Fruit fly (Drosophila melanogaster): ENCODE results near the gene Dpm1.

Gene Dpm1

DNA sequence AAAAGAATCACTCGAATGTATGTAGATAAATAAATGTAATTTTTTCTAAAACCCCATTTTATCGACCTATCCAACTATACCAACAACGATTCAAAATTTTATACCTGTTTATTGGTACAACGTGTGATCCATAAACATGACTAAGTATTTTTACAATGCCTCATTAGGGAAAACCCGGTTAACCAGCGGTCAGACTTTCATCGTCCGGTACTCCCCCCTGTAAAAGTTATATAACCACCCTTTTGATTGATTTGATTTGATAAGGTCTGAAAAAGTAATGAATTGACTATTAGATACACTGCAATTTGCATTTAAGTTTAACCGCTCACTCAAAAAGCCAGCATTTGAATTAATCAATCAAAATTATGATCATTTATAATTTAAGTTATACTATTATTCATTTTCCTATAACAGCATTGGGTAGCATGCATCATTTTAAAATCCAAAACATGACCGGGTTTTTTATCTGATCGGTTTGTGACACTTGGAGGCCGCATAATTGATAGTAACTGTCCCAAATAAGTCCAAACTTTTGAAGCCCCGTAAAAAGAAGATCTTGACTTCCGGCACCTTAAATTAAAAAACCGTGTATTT lies 41.2 kb upstream of the Dpm1 start:
- TF ChIP-seq GATAd (GFP tag; optimal IDR thresholded peaks at IDR 0.05) (no peak), fru (GFP tag; optimal IDR thresholded peaks at IDR 0.05) (no peak), dmrt93B (GFP tag; optimal IDR thresholded peaks at IDR 0.05) (no peak), lola (GFP tag; optimal IDR thresholded peaks at IDR 0.05) (no peak), Rel (GFP tag; optimal IDR thresholded peaks at IDR 0.05) (no peak), Rel (tag; optimal IDR thresholded peaks at IDR 0.05) (peak; percentile 86), CG32264 (GFP tag; optimal IDR thresholded peaks at IDR 0.05) (no peak), Sp1 (GFP tag; optimal IDR thresholded peaks at IDR 0.05) (no peak)

- TF ChIP-seq psq (GFP tag; optimal IDR thresholded peaks at IDR 0.05) = no peak
- no peak for TF ChIP-seq Hnf4 (GFP tag; optimal IDR thresholded peaks at IDR 0.05)
- TF ChIP-seq CrebA (GFP tag; optimal IDR thresholded peaks at IDR 0.05; ENCODE audit: borderline replicate concordance) = no peak
- TF ChIP-seq Vsx2 (GFP tag; optimal IDR thresholded peaks at IDR 0.05; ENCODE audit: partially characterized antibody) = no peak
- TF ChIP-seq N (GFP tag; optimal IDR thresholded peaks at IDR 0.05) = no peak
- TF ChIP-seq Mio (GFP tag; optimal IDR thresholded peaks at IDR 0.05) = no peak
- no peak for TF ChIP-seq fru (GFP tag; optimal IDR thresholded peaks at IDR 0.05)
- TF ChIP-seq lola (GFP tag; optimal IDR thresholded peaks at IDR 0.05) = no peak
- TF ChIP-seq ey (GFP tag; optimal IDR thresholded peaks at IDR 0.05) = no peak
- peak; percentile 75 for TF ChIP-seq Myc (optimal IDR thresholded peaks at IDR 0.05)
- TF ChIP-seq Dif (GFP tag; optimal IDR thresholded peaks at IDR 0.05; ENCODE audit: partially characterized antibody) = peak; percentile 28
These were observed 39.2 kb upstream of the Dpm1 start, which contains the start of gene CG13077 for dm6 chr2L:19565233-19565898. Gene CG13077 (plus strand): TSS chr2L:19565863.

DNA sequence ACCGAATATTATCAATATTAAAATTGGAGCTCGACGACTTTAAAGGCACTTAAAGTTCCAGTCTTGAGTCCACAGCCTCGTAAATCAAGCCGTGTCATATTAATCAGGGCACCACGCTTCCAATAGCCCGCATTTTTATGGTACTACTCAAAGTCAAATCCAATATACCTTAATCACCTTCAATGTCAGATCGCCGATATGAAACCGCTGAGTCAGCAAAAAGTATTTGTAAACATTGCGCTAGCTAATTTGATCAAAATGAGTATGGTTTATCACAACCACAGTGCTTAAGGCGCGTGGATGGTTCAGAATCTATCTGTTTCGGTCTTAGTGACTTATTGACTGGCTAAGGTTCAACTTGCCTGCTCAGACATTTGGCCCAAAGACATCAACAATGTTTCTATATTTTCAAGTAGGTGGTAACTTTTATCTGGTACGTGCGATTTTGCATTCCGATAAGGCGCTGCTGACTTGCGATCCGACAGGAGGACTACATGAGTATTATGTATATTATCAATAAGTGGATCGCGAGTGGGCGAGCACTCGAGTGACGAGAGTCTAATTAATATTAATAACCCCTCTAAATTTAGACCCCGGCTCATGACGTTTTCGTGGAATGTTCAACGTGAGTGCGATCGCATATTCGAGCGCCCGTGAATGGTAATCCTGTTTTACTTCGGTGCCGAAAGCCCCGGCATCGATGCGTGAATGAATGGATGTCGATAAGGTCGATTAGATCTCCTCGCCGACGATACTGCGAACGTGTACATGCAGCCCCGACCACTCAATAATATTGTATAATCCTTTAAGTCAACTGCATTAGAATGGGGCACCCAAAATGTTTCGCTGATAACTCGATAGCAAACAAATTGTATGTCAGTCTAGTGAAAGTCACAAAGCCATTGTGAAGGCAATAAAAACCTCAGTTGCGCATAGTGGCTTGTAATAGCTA lies 37.1 kb upstream of the Dpm1 start, which contains the start of gene CG13078:
TSS of gene CG13078 (plus strand) at position 902 of the 952 bp plus-strand sequence.
- TF ChIP-seq h (GFP tag; optimal IDR thresholded peaks at IDR 0.05) = peak; percentile 16
- TF ChIP-seq Mio (GFP tag; optimal IDR thresholded peaks at IDR 0.05) = no peak

dm6 chr2L:19549412-19549811 lies 23.2 kb upstream of the Dpm1 start:
- no peak for TF ChIP-seq Mio (GFP tag; optimal IDR thresholded peaks at IDR 0.05)
- no peak for TF ChIP-seq ey (GFP tag; optimal IDR thresholded peaks at IDR 0.05)
- peak; percentile 17 for TF ChIP-seq Rel (GFP tag; optimal IDR thresholded peaks at IDR 0.05)
- TF ChIP-seq Rel (tag; optimal IDR thresholded peaks at IDR 0.05) = peak; percentile 82
- peak; percentile 1 for TF ChIP-seq OdsH (GFP tag; optimal IDR thresholded peaks at IDR 0.05)
- no peak for TF ChIP-seq tai (GFP tag; optimal IDR thresholded peaks at IDR 0.05)
- peak; percentile 6 for TF ChIP-seq Jra (GFP tag; optimal IDR thresholded peaks at IDR 0.05)
- no peak for TF ChIP-seq Myc (optimal IDR thresholded peaks at IDR 0.05)
- TF ChIP-seq sv (GFP tag; optimal IDR thresholded peaks at IDR 0.05) = no peak
- no peak for TF ChIP-seq GATAd (GFP tag; optimal IDR thresholded peaks at IDR 0.05)
- TF ChIP-seq Hr78 (GFP tag; optimal IDR thresholded peaks at IDR 0.05) = no peak
- peak; percentile 16 for TF ChIP-seq Vsx2 (GFP tag; optimal IDR thresholded peaks at IDR 0.05; ENCODE audit: partially characterized antibody)
- TF ChIP-seq br (GFP tag; optimal IDR thresholded peaks at IDR 0.05) = peak; percentile 64
- no peak for TF ChIP-seq dmrt93B (GFP tag; optimal IDR thresholded peaks at IDR 0.05)
- TF ChIP-seq foxo (GFP tag; optimal IDR thresholded peaks at IDR 0.05) = no peak
- TF ChIP-seq HLH106 (tag; optimal IDR thresholded peaks at IDR 0.05) = no peak
- peak; percentile 8 for TF ChIP-seq Dif (GFP tag; optimal IDR thresholded peaks at IDR 0.05; ENCODE audit: partially characterized antibody)
- TF ChIP-seq sage (GFP tag; optimal IDR thresholded peaks at IDR 0.05) = no peak
- TF ChIP-seq h (GFP tag; optimal IDR thresholded peaks at IDR 0.05) = peak; percentile 37
- TF ChIP-seq Hr83 (GFP tag; optimal IDR thresholded peaks at IDR 0.05; ENCODE audit: poor library complexity, severe bottlenecking) = peak; percentile 42
- no peak for TF ChIP-seq dsf (GFP tag; optimal IDR thresholded peaks at IDR 0.05; ENCODE audit: borderline replicate concordance)
- TF ChIP-seq dl (GFP tag; optimal IDR thresholded peaks at IDR 0.05; ENCODE audit: insufficient read depth in 1 of 2, partially characterized antibody in 2 of 2) = no peak
- no peak for TF ChIP-seq rgr (GFP tag; optimal IDR thresholded peaks at IDR 0.05)
- no peak for TF ChIP-seq CG32264 (GFP tag; optimal IDR thresholded peaks at IDR 0.05)
- TF ChIP-seq psq (GFP tag; optimal IDR thresholded peaks at IDR 0.05) = peak; percentile 49
- TF ChIP-seq fru (GFP tag; optimal IDR thresholded peaks at IDR 0.05) = peak; percentile 56
- no peak for TF ChIP-seq CG9705 (GFP tag; optimal IDR thresholded peaks at IDR 0.05)
- no peak for TF ChIP-seq Hnf4 (GFP tag; optimal IDR thresholded peaks at IDR 0.05)
- no peak for TF ChIP-seq jim (GFP tag; optimal IDR thresholded peaks at IDR 0.05)
- no peak for TF ChIP-seq lola (GFP tag; optimal IDR thresholded peaks at IDR 0.05)
- TF ChIP-seq pan (optimal IDR thresholded peaks at IDR 0.05) = no peak
- TF ChIP-seq Sp1 (GFP tag; optimal IDR thresholded peaks at IDR 0.05) = no peak
- TF ChIP-seq N (GFP tag; optimal IDR thresholded peaks at IDR 0.05) = no peak
- no peak for TF ChIP-seq Abd-B (GFP tag; optimal IDR thresholded peaks at IDR 0.05)
- TF ChIP-seq Dfd (GFP tag; optimal IDR thresholded peaks at IDR 0.05) = no peak
- no peak for TF ChIP-seq brk (GFP tag; optimal IDR thresholded peaks at IDR 0.05)
- no peak for TF ChIP-seq woc (GFP tag; optimal IDR thresholded peaks at IDR 0.05)

All from whole organism, wandering third instar larva.